Fruit fly (Drosophila melanogaster) whole organism, embryonic: ENCODE results near the gene Tailor.
A peak's percentile ranks its signal among the peaks of the same experiment; 100 is the strongest.

Experiments used
- CG10147 ChIP-seq: fragments of 200-800 bp; sonication (Bioruptor generic); optimal IDR thresholded peaks from 2 replicates; lab custom pipeline; 2019; ENCODE audit warnings: missing biosample characterization, mild to moderate bottlenecking, missing genetic modification characterization, moderate library complexity
- CG10431 ChIP-seq: fragments of 200-800 bp; sonication (Bioruptor generic); optimal IDR thresholded peaks from 3 replicates; lab custom pipeline; 2018; ENCODE audit warnings: missing biosample characterization, mild to moderate bottlenecking, missing genetic modification characterization
- CG10543 ChIP-seq: fragments of 200-800 bp; sonication (Bioruptor generic); optimal IDR thresholded peaks from 3 replicates; lab custom pipeline; 2017; ENCODE audit warnings: missing biosample characterization, mild to moderate bottlenecking, missing genetic modification characterization, moderate library complexity
- CG11723 ChIP-seq: fragments of 200-800 bp; sonication (Bioruptor generic); optimal IDR thresholded peaks from 2 replicates; lab custom pipeline; 2017; ENCODE audit warnings: missing biosample characterization, mild to moderate bottlenecking, missing genetic modification characterization
- CG12391 ChIP-seq: fragments of 200-800 bp; sonication (Bioruptor generic); optimal IDR thresholded peaks from 3 replicates; lab custom pipeline; 2018; ENCODE audit warnings: missing biosample characterization, mild to moderate bottlenecking, missing genetic modification characterization, moderate library complexity
- CG13624 ChIP-seq: fragments of 200-800 bp; sonication (Bioruptor generic); optimal IDR thresholded peaks from 2 replicates; lab custom pipeline; 2016; ENCODE audit warnings: missing biosample characterization, missing genetic modification characterization
- CG14050 ChIP-seq: fragments of 200-800 bp; sonication (Bioruptor generic); IDR thresholded peaks from 3 replicates; pipeline ENCODE4 v1.3.6; 2022; ENCODE audit warnings: missing biosample characterization, missing genetic modification characterization
- CG14860 ChIP-seq: fragments of 200-800 bp; sonication (Bioruptor generic); IDR thresholded peaks from 3 replicates; pipeline ENCODE4 v1.3.6; 2022; ENCODE audit warnings: missing biosample characterization, missing genetic modification characterization; ENCODE audit not compliant: partially characterized antibody
- CG17385 ChIP-seq: fragments of 200-800 bp; sonication (Bioruptor generic); optimal IDR thresholded peaks from 3 replicates; lab custom pipeline; 2018; ENCODE audit warnings: missing biosample characterization, mild to moderate bottlenecking, missing genetic modification characterization
- CG18476 ChIP-seq: fragments of 200-800 bp; sonication (Bioruptor generic); optimal IDR thresholded peaks from 2 replicates; lab custom pipeline; 2016; ENCODE audit warnings: missing biosample characterization, mild to moderate bottlenecking, missing genetic modification characterization
- CG2116 ChIP-seq: fragments of 200-800 bp; sonication (Bioruptor generic); optimal IDR thresholded peaks from 3 replicates; lab custom pipeline; 2018; ENCODE audit warnings: missing biosample characterization, mild to moderate bottlenecking, missing genetic modification characterization
- CG2120 ChIP-seq: fragments of 200-800 bp; sonication (Bioruptor generic); optimal IDR thresholded peaks from 3 replicates; lab custom pipeline; 2016; ENCODE audit warnings: missing biosample characterization, missing genetic modification characterization
- CG31388 ChIP-seq: fragments of 200-800 bp; sonication (Bioruptor generic); optimal IDR thresholded peaks from 2 replicates; lab custom pipeline; 2016; ENCODE audit warnings: missing biosample characterization, missing genetic modification characterization
- CG3407 ChIP-seq: fragments of 200-800 bp; sonication (Bioruptor generic); optimal IDR thresholded peaks from 2 replicates; lab custom pipeline; 2018; ENCODE audit warnings: missing biosample characterization, mild to moderate bottlenecking, missing genetic modification characterization
- CG4282 ChIP-seq: fragments of 200-800 bp; sonication (Bioruptor generic); optimal IDR thresholded peaks from 2 replicates; lab custom pipeline; 2016; ENCODE audit warnings: missing biosample characterization, missing genetic modification characterization
- CG6689 ChIP-seq: fragments of 200-800 bp; sonication (Bioruptor generic); IDR thresholded peaks from 2 replicates; pipeline ENCODE4 v1.3.6; 2022; ENCODE audit warnings: missing biosample characterization, missing genetic modification characterization
- CG8924 ChIP-seq: fragments of 200-800 bp; optimal IDR thresholded peaks from 3 replicates; lab custom pipeline; 2019; ENCODE audit warnings: missing biosample characterization, mild to moderate bottlenecking, missing genetic modification characterization, moderate library complexity
- CG9817 ChIP-seq: fragments of 200-800 bp; sonication (Bioruptor generic); optimal IDR thresholded peaks from 2 replicates; lab custom pipeline; 2018; ENCODE audit warnings: missing biosample characterization, mild to moderate bottlenecking, missing genetic modification characterization, moderate library complexity
- CG9876 ChIP-seq: fragments of 200-800 bp; sonication (Bioruptor generic); optimal IDR thresholded peaks from 2 replicates; lab custom pipeline; 2016; ENCODE audit warnings: missing biosample characterization, missing genetic modification characterization
- Camta ChIP-seq: fragments of 200-800 bp; sonication (Bioruptor generic); optimal IDR thresholded peaks from 2 replicates; lab custom pipeline; 2016; ENCODE audit warnings: missing biosample characterization, missing genetic modification characterization
- CoRest ChIP-seq: fragments of 200-800 bp; sonication (Bioruptor generic); optimal IDR thresholded peaks from 3 replicates; lab custom pipeline; 2018; ENCODE audit warnings: missing biosample characterization, mild to moderate bottlenecking, missing genetic modification characterization, moderate library complexity
- D19B ChIP-seq: fragments of 200-800 bp; sonication (Bioruptor generic); optimal IDR thresholded peaks from 2 replicates; lab custom pipeline; 2017; ENCODE audit warnings: missing biosample characterization, mild to moderate bottlenecking, missing genetic modification characterization
- Dfd ChIP-seq, 2 experiments: fragments of >200 bp; optimal IDR thresholded peaks; 2 replicates each; lab custom pipeline; 2017; ENCODE audit warnings: missing biosample characterization in 2 of 2, missing genetic modification characterization in 2 of 2
- Dll ChIP-seq: fragments of 200-800 bp; sonication (Bioruptor generic); IDR thresholded peaks from 4 replicates; pipeline ENCODE4 v1.3.6; 2022; ENCODE audit warnings: missing biosample characterization, missing genetic modification characterization; ENCODE audit not compliant: partially characterized antibody
- Elba2 ChIP-seq: fragments of 200-800 bp; sonication (Bioruptor generic); optimal IDR thresholded peaks from 3 replicates; lab custom pipeline; 2016; ENCODE audit warnings: missing biosample characterization, missing genetic modification characterization
- Ets65A ChIP-seq: fragments of 200-800 bp; sonication (Bioruptor generic); peaks from one replicate; lab custom pipeline; 2016; ENCODE audit warnings: missing biosample characterization, missing genetic modification characterization
- Fer2 ChIP-seq: fragments of 200-800 bp; sonication (Bioruptor generic); optimal IDR thresholded peaks from 2 replicates; lab custom pipeline; 2018; ENCODE audit warnings: missing biosample characterization, mild to moderate bottlenecking, missing genetic modification characterization, moderate library complexity
- HLH54F ChIP-seq: fragments of 200-800 bp; sonication (Bioruptor generic); optimal IDR thresholded peaks from 3 replicates; lab custom pipeline; 2016; ENCODE audit warnings: missing biosample characterization, missing genetic modification characterization
- Hand ChIP-seq: fragments of 200-800 bp; sonication (Bioruptor generic); optimal IDR thresholded peaks from 2 replicates; lab custom pipeline; 2017; ENCODE audit warnings: mild to moderate bottlenecking, missing biosample characterization, missing genetic modification reagents, missing genetic modification characterization
- HmgZ ChIP-seq: fragments of 200-800 bp; sonication (Bioruptor generic); optimal IDR thresholded peaks from 2 replicates; lab custom pipeline; 2018; ENCODE audit warnings: missing biosample characterization, mild to moderate bottlenecking, missing genetic modification characterization
- Meics ChIP-seq: fragments of 200-800 bp; sonication (Bioruptor generic); optimal IDR thresholded peaks from 2 replicates; lab custom pipeline; 2017; ENCODE audit warnings: missing biosample characterization, mild to moderate bottlenecking, missing genetic modification characterization
- NC2α ChIP-seq: fragments of 200-800 bp; sonication (Bioruptor generic); optimal IDR thresholded peaks from 2 replicates; lab custom pipeline; 2016; ENCODE audit warnings: missing biosample characterization, missing genetic modification characterization
- NC2β ChIP-seq: fragments of 200-800 bp; sonication (Bioruptor generic); optimal IDR thresholded peaks from 2 replicates; lab custom pipeline; 2016; ENCODE audit warnings: missing biosample characterization, missing genetic modification characterization
- Pdp1 ChIP-seq, 2 experiments: fragments of 200-800 bp; sonication (Bioruptor generic); optimal IDR thresholded peaks; 3 replicates each; lab custom pipeline; 2016; ENCODE audit warnings: missing biosample characterization in 2 of 2, missing genetic modification characterization in 2 of 2, mild to moderate bottlenecking in 1 of 2, moderate library complexity in 1 of 2
- Six4 ChIP-seq: fragments of 200-800 bp; sonication (Bioruptor generic); optimal IDR thresholded peaks from 2 replicates; lab custom pipeline; 2016; ENCODE audit warnings: missing biosample characterization, missing genetic modification characterization
- TFAM ChIP-seq: fragments of 200-800 bp; sonication (Bioruptor generic); optimal IDR thresholded peaks from 2 replicates; lab custom pipeline; 2017; ENCODE audit warnings: missing biosample characterization, missing genetic modification characterization, inconsistent platforms
- Trl ChIP-seq, 3 experiments: fragments of >200 bp in 2 of 3; fragments of 200-800 bp in 1 of 3; sonication (Bioruptor generic) in 1 of 3; optimal IDR thresholded peaks; 2 replicates in 1 of 3; 3 replicates in 2 of 3; lab custom pipeline; 2016 to 2017; ENCODE audit warnings: missing biosample characterization in 1 of 3, missing genetic modification characterization in 1 of 3
- abd-A ChIP-seq: fragments of 200-800 bp; sonication (Bioruptor generic); optimal IDR thresholded peaks from 3 replicates; lab custom pipeline; 2019; ENCODE audit warnings: missing biosample characterization, mild to moderate bottlenecking, missing genetic modification characterization, moderate library complexity
- bigmax ChIP-seq: fragments of 200-800 bp; sonication (Bioruptor generic); optimal IDR thresholded peaks from 2 replicates; lab custom pipeline; 2018; ENCODE audit warnings: missing biosample characterization, mild to moderate bottlenecking, missing genetic modification characterization
- chn ChIP-seq: fragments of 200-800 bp; sonication (Bioruptor generic); optimal IDR thresholded peaks from 2 replicates; lab custom pipeline; 2016; ENCODE audit warnings: missing biosample characterization, missing genetic modification characterization
- ci ChIP-seq: fragments of 200-800 bp; sonication (Bioruptor generic); IDR thresholded peaks from 3 replicates; pipeline ENCODE4 v1.3.6; 2022; ENCODE audit warnings: missing biosample characterization, missing genetic modification characterization
- dpn ChIP-seq, 2 experiments: fragments of 200-800 bp; sonication (Bioruptor generic); optimal IDR thresholded peaks; 3 replicates each; lab custom pipeline; 2016; ENCODE audit warnings: missing biosample characterization in 2 of 2, missing genetic modification characterization in 2 of 2
- gsb-n ChIP-seq: fragments of 200-800 bp; sonication (Bioruptor generic); optimal IDR thresholded peaks from 3 replicates; lab custom pipeline; 2018; ENCODE audit warnings: missing biosample characterization, mild to moderate bottlenecking, missing genetic modification characterization
- ind ChIP-seq: fragments of 200-800 bp; sonication (Bioruptor generic); optimal IDR thresholded peaks from 3 replicates; lab custom pipeline; 2016; ENCODE audit warnings: missing biosample characterization, missing genetic modification characterization
- luna ChIP-seq: fragments of 200-800 bp; sonication (Bioruptor generic); optimal IDR thresholded peaks from 2 replicates; lab custom pipeline; 2016; ENCODE audit warnings: missing biosample characterization, missing genetic modification characterization
- p53 ChIP-seq: fragments of 200-800 bp; sonication (Bioruptor generic); optimal IDR thresholded peaks from 2 replicates; lab custom pipeline; 2016; ENCODE audit warnings: missing biosample characterization, missing genetic modification characterization
- slou ChIP-seq: fragments of 200-800 bp; sonication (Bioruptor generic); optimal IDR thresholded peaks from 3 replicates; lab custom pipeline; 2016; ENCODE audit warnings: missing biosample characterization, missing genetic modification characterization
- sug ChIP-seq: fragments of 200-800 bp; optimal IDR thresholded peaks from 2 replicates; lab custom pipeline; 2019; ENCODE audit warnings: missing biosample characterization, mild to moderate bottlenecking, missing genetic modification characterization, moderate library complexity
- usp ChIP-seq: fragments of >200 bp; optimal IDR thresholded peaks from 2 replicates; lab custom pipeline; 2017; ENCODE audit warnings: missing biosample characterization, missing genetic modification characterization
- zf30C ChIP-seq: fragments of 200-800 bp; sonication (Bioruptor generic); optimal IDR thresholded peaks from 3 replicates; lab custom pipeline; 2018; ENCODE audit warnings: missing biosample characterization, mild to moderate bottlenecking, missing genetic modification characterization

The Tailor gene

DNA sequence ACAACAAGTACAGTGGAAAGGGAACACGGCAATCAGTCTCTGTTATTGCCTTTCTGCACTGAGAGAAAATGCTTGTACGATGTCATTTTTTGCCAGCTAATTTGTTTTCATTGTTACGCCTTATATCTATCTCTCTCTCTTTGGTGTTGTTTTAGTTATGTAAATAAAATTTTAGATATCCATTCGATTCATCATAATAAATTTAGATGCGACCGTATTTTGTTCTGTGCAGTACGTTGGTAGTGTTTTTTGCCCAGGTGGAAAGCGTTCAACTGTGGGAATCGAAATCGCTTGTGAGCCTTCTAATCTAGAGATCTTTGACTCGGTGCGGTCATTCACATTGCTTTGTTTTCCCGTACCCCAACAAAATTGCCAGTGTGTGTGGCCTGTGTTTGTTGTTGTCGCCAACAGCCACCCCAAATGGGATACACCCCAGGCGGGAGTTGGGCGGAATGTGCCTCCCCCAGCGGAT lies 10.1 kb downstream of the Tailor start (continued):
- peak; percentile 20 for TF ChIP-seq CG10431 (GFP tag; lab: Kevin White, UChicago)
- TF ChIP-seq CG9817 (tag; lab: Kevin White, UChicago) = peak; percentile 78
- TF ChIP-seq CG31388 (GFP tag; lab: Kevin White, UChicago) = peak; percentile 70
- TF ChIP-seq Meics (GFP tag; lab: Kevin White, UChicago) = peak; percentile 91
- TF ChIP-seq TFAM (GFP tag; lab: Kevin White, UChicago) = peak; percentile 52
- TF ChIP-seq CG11723 = peak; percentile 85
- TF ChIP-seq CG14860 (GFP tag; lab: Robert Waterston, UW) = no peak
- peak; percentile 88 for TF ChIP-seq chn (GFP tag; lab: Kevin White, UChicago)
- peak; percentile 90 for TF ChIP-seq CG13624
- TF ChIP-seq Elba2 = peak; percentile 48
- TF ChIP-seq CG8924 (tag; lab: Kevin White, UChicago) = peak; percentile 91
- peak; percentile 78 for TF ChIP-seq Hand
- peak; percentile 71 for TF ChIP-seq slou (GFP tag; lab: Kevin White, UChicago)
- no peak for TF ChIP-seq Dll (GFP tag; lab: Robert Waterston, UW)
- TF ChIP-seq Fer2 (tag; lab: Kevin White, UChicago) = peak; percentile 64
- peak; percentile 86 for TF ChIP-seq NC2β
- peak in 1 of 2 experiments; percentile 4 for TF ChIP-seq Trl (optimal IDR thresholded peaks at IDR 0.05; lab: Kevin White, UChicago)
- TF ChIP-seq Trl (GFP tag; optimal IDR thresholded peaks at IDR 0.05; lab: Kevin White, UChicago) = peak; percentile 88
- TF ChIP-seq CG12391 = peak; percentile 91
- TF ChIP-seq ind (GFP tag; lab: Kevin White, UChicago) = peak; percentile 93
- peak; percentile 99 for TF ChIP-seq Ets65A (GFP tag; lab: Kevin White, UChicago)
- peak; percentile 94 for TF ChIP-seq zf30C
- peak; percentile 85 for TF ChIP-seq sug (tag; lab: Kevin White, UChicago)
- peak; percentile 92 for TF ChIP-seq CG10147 (GFP tag; lab: Kevin White, UChicago)
- TF ChIP-seq CG4282 (GFP tag; lab: Kevin White, UChicago) = peak; percentile 78
- TF ChIP-seq CG18476 = peak; percentile 89
- no peak for TF ChIP-seq CG14050 (GFP tag; lab: Robert Waterston, UW)
- TF ChIP-seq HLH54F (GFP tag; lab: Kevin White, UChicago) = peak; percentile 89
- peak; percentile 74 for TF ChIP-seq luna (GFP tag; lab: Kevin White, UChicago)
- TF ChIP-seq dpn (GFP tag; optimal IDR thresholded peaks at IDR 0.05; lab: Kevin White, UChicago) = peak; percentile 89 to 93
- TF ChIP-seq CoRest (tag; lab: Kevin White, UChicago) = peak; percentile 87
- TF ChIP-seq gsb-n = peak; percentile 83
- peak; percentile 92 for TF ChIP-seq Camta
- TF ChIP-seq CG10543 = peak; percentile 80
- peak; percentile 83 for TF ChIP-seq CG9876 (GFP tag; lab: Kevin White, UChicago)
- no peak for TF ChIP-seq CG6689 (GFP tag; lab: Robert Waterston, UW)
- TF ChIP-seq CG2120 (GFP tag; lab: Kevin White, UChicago) = peak; percentile 96
- no peak for TF ChIP-seq Dfd (GFP tag; optimal IDR thresholded peaks at IDR 0.05; lab: Kevin White, UChicago)
- peak; percentile 82 to 91 for TF ChIP-seq Pdp1 (GFP tag; optimal IDR thresholded peaks at IDR 0.05; lab: Kevin White, UChicago)
- peak; percentile 75 for TF ChIP-seq D19B
- TF ChIP-seq usp = no peak
- TF ChIP-seq Six4 = peak; percentile 89
- peak; percentile 86 for TF ChIP-seq CG17385
- peak; percentile 73 for TF ChIP-seq CG3407 (GFP tag; lab: Kevin White, UChicago)
- TF ChIP-seq NC2α = peak; percentile 68
- TF ChIP-seq ci (GFP tag; lab: Robert Waterston, UW) = no peak
- peak; percentile 47 for TF ChIP-seq p53
- peak; percentile 95 for TF ChIP-seq HmgZ (tag; lab: Kevin White, UChicago)
- TF ChIP-seq bigmax = no peak
- TF ChIP-seq abd-A (tag; lab: Kevin White, UChicago) = peak; percentile 0
- peak; percentile 64 for TF ChIP-seq CG2116 (GFP tag; lab: Kevin White, UChicago)
